Worm (Caenorhabditis elegans) whole organism, midembryonic: ENCODE data around the gene mltn-10.

Source experiments
- T22C8.4 ChIP-seq: fragments of 200-800 bp; sonication (Bioruptor generic); IDR thresholded peaks from 2 replicates; pipeline ENCODE4 v1.3.6; 2022; ENCODE audit warnings: missing genetic modification characterization, missing compliant biosample characterization
- cog-1 ChIP-seq: sonication (generic microtip); optimal IDR thresholded peaks from 2 replicates; lab custom pipeline; 2016; ENCODE audit warnings: missing genetic modification characterization, missing compliant biosample characterization
- flt-1 ChIP-seq: fragments of 200-800 bp; sonication (Bioruptor generic); IDR thresholded peaks from 2 replicates; pipeline ENCODE4 v1.3.6; 2022; ENCODE audit warnings: missing genetic modification characterization, missing compliant biosample characterization
- klf-2 ChIP-seq: fragments of 200-800 bp; sonication (Bioruptor generic); conservative IDR thresholded peaks from 2 replicates; pipeline ENCODE4 v1.3.6; 2022; ENCODE audit warnings: missing genetic modification reagents, missing genetic modification characterization, missing compliant biosample characterization
- med-1 ChIP-seq: sonication (generic microtip); optimal IDR thresholded peaks from 2 replicates; lab custom pipeline; 2017; ENCODE audit warnings: missing genetic modification characterization, mild to moderate bottlenecking, missing compliant biosample characterization, antibody characterized with exemption, missing genetic modification reagents; ENCODE audit not compliant: insufficient read depth
- ref-1 ChIP-seq: fragments of 200-800 bp; sonication (Bioruptor generic); conservative IDR thresholded peaks from 2 replicates; pipeline ENCODE4 v1.3.6; 2022; ENCODE audit warnings: missing genetic modification reagents, missing genetic modification characterization, missing compliant biosample characterization
- tab-1 ChIP-seq: fragments of 200-800 bp; sonication (Bioruptor generic); IDR thresholded peaks from 2 replicates; pipeline ENCODE4 v1.3.6; 2022; ENCODE audit warnings: missing genetic modification characterization, missing compliant biosample characterization
- ztf-23 ChIP-seq: fragments of 200-800 bp; sonication (Bioruptor generic); IDR thresholded peaks from 2 replicates; pipeline ENCODE4 v1.3.6; 2022; ENCODE audit warnings: missing genetic modification reagents, missing genetic modification characterization, missing compliant biosample characterization
- ztf-29 ChIP-seq: fragments of 200-800 bp; sonication (Bioruptor generic); IDR thresholded peaks from 2 replicates; pipeline ENCODE4 v1.3.6; 2022; ENCODE audit warnings: missing genetic modification reagents, missing genetic modification characterization, missing compliant biosample characterization

Gene mltn-10

DNA sequence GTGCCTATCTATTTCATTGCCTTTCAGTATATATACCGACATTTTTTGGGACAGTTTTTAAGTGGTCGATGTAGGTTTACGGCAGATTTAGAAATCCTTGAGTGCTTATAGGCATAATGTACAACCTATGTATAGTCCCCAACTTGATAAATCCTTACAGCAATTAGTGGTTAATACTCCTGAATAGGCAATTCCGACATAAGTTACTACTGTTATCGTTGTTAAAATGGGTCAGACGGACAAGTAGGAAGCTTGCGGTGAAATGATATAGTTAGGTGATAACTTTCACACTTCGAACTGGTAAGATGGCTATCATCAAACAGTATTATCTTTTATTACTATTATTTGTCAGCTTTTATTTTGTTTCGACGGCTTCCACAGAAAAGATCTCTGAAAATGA, at the start of gene mltn-10:
Gene mltn-10, plus strand, starts transcription at position 301 of the 400 bp plus-strand sequence.
- no peak for TF ChIP-seq ztf-29 (GFP tag; lab: Robert Waterston, UW)
- TF ChIP-seq cog-1: no peak
- TF ChIP-seq tab-1 (GFP tag; lab: Robert Waterston, UW): no peak
- no peak for TF ChIP-seq ztf-23 (GFP tag; lab: Robert Waterston, UW)
- no peak for TF ChIP-seq ref-1 (GFP tag; lab: Robert Waterston, UW)
- TF ChIP-seq T22C8.4 (GFP tag; lab: Robert Waterston, UW): no peak

DNA sequence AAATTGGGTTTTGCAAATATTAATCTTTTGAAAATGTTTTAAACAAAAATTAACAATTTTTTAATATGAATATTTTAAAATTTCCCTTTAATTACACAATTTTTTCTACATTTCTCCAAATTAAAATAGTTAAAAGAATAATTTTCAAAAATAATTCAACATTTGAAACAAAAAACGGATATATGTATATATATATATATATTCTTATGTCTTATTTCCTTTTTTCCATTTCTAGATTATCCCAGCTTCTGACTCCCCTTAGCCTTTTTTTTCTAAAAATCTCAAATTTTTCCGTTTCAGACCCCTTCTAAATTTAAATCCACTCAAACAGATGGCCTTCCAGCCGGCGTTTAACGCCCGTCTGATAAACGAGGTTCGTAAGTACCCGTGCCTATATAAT, 49.5 kb upstream of the mltn-10 start, which contains the start of gene madf-5:
Gene madf-5, plus strand, starts transcription at position 301 of the 400 bp plus-strand sequence.
- TF ChIP-seq klf-2 (GFP tag; lab: Robert Waterston, UW) (no peak), ref-1 (GFP tag; lab: Robert Waterston, UW) (no peak)

DNA sequence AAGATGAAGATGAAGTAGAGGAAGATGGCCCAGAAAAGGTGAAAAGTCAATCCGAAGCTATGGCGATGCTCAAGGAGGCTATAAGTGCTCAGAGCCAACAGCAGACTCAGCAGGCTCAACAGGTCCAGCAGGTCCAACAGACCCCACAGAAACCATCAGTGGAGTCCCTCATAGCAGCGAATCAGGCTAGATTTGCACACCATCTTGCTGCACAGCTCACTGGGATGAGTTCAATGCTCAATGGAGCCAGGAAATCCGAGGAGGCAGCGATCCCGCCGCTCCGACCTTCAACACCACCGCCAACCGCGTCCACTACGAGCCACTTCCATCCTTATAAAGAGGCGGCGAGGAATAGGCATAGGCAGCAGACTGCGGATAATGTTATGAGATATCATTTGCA, 48.1 kb upstream of the mltn-10 start:
- no peak for TF ChIP-seq klf-2 (GFP tag; lab: Robert Waterston, UW)
- TF ChIP-seq cog-1: no peak
- TF ChIP-seq tab-1 (GFP tag; lab: Robert Waterston, UW): no peak
- no peak for TF ChIP-seq ref-1 (GFP tag; lab: Robert Waterston, UW)

DNA sequence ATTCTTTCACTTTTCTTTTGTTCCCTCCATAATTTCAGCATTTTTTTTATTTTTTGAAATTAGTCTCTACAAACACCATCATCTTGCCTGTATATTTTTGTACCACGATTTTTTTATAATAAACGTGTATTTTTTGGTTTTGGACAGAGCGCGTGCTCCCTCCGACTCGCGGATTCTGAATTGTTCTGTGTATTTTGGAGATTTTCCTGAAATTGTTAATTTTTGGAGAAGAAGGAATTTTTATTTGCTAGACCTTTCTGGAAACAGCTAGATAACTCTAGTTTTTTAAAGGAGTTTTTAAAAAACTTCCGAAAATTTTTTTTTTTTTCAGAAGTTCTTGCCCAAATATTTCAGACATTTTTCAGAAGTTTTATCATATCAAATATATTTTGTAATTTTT, 46.4 kb upstream of the mltn-10 start, which contains the start of gene C01G12.13:
Gene C01G12.13, plus strand, starts transcription at position 301 of the 400 bp plus-strand sequence.
- TF ChIP-seq med-1 (GFP tag; lab: Kevin White, UChicago) (no peak), T22C8.4 (GFP tag; lab: Robert Waterston, UW) (no peak), cog-1 (no peak), tab-1 (GFP tag; lab: Robert Waterston, UW) (no peak), ztf-29 (GFP tag; lab: Robert Waterston, UW) (no peak), ref-1 (GFP tag; lab: Robert Waterston, UW) (no peak), flt-1 (no peak), klf-2 (GFP tag; lab: Robert Waterston, UW) (no peak), ztf-23 (GFP tag; lab: Robert Waterston, UW) (no peak)

DNA sequence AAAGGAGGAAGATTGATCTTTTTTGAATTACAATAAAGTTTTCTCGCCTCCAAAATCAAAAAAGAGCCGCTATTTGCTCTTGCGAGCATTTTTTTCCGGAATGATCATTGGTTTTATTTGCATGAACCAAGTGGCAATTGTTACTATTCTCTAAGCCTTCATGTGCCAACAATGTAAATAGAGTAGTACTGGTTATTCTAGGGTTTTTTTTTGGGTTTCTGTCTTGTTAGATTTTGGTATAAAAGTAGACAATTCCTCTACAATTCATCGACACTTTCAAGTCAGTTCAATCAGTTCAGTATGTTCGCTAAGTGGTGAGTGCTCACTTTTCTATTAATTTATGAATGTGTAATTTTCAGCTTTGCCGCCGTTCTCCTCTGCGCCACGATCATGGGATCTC, 44.8 kb upstream of the mltn-10 start, which contains the start of gene nspb-7:
Gene nspb-7, plus strand, starts transcription at position 301 of the 400 bp plus-strand sequence.
- no peak for TF ChIP-seq tab-1 (GFP tag; lab: Robert Waterston, UW)
- TF ChIP-seq klf-2 (GFP tag; lab: Robert Waterston, UW): no peak
- TF ChIP-seq ztf-23 (GFP tag; lab: Robert Waterston, UW): no peak
- no peak for TF ChIP-seq flt-1
- TF ChIP-seq cog-1: no peak
- TF ChIP-seq ztf-29 (GFP tag; lab: Robert Waterston, UW): no peak
- no peak for TF ChIP-seq ref-1 (GFP tag; lab: Robert Waterston, UW)
- no peak for TF ChIP-seq med-1 (GFP tag; lab: Kevin White, UChicago)
- TF ChIP-seq T22C8.4 (GFP tag; lab: Robert Waterston, UW): no peak

DNA sequence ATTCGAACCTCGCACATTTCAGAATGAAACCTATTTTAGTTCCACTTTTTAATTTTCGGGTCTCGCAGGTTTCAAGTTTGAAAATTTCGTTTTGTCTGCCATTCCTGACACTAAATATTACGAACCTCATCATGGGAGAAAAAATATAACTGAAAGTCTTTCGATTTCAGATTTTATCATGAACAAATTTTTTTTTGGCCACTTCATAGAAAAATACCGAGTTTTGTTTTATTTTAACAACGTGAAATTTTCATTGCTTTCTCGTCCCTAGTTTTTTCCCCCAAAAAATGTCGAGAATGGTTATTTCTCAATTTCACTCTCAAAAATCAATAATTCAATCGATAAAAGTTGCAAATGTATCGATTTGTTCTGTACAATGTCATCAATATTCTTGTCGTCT, 44.1 kb upstream of the mltn-10 start, which contains the start of gene C01G12.9:
Gene C01G12.9, plus strand, starts transcription at position 301 of the 400 bp plus-strand sequence.
- TF ChIP-seq ref-1 (GFP tag; lab: Robert Waterston, UW) (no peak), tab-1 (GFP tag; lab: Robert Waterston, UW) (no peak), ztf-29 (GFP tag; lab: Robert Waterston, UW) (no peak), med-1 (GFP tag; lab: Kevin White, UChicago) (no peak), ztf-23 (GFP tag; lab: Robert Waterston, UW) (no peak), cog-1 (no peak), T22C8.4 (GFP tag; lab: Robert Waterston, UW) (no peak), flt-1 (no peak), klf-2 (GFP tag; lab: Robert Waterston, UW) (no peak)

DNA sequence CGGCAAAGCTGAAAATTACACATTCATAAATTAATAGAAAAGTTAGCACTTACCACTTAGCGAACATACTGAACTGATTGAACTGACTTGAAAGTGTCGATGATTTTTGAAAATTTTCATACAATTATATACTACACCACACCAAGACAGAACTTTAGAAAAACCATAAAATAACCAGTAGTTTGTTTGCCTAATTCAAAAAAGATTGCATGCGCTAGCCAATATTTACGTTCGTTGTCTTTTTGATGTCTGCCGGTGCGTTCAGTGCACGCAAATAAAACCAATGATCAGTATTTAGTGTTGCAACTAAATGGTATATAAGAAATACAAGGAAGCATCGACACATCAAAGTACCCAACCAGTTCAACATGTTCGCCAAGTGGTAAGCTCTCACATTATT, 42.3 kb upstream of the mltn-10 start, which contains the start of the genes nspb-8 and nspb-9:
Gene nspb-8, minus strand, starts transcription at position 101 of the 400 bp plus-strand sequence.
Gene nspb-9, plus strand, starts transcription at position 311 of the 400 bp plus-strand sequence.
- TF ChIP-seq ztf-29 (GFP tag; lab: Robert Waterston, UW): no peak
- no peak for TF ChIP-seq klf-2 (GFP tag; lab: Robert Waterston, UW)
- no peak for TF ChIP-seq flt-1
- no peak for TF ChIP-seq tab-1 (GFP tag; lab: Robert Waterston, UW)
- no peak for TF ChIP-seq T22C8.4 (GFP tag; lab: Robert Waterston, UW)

DNA sequence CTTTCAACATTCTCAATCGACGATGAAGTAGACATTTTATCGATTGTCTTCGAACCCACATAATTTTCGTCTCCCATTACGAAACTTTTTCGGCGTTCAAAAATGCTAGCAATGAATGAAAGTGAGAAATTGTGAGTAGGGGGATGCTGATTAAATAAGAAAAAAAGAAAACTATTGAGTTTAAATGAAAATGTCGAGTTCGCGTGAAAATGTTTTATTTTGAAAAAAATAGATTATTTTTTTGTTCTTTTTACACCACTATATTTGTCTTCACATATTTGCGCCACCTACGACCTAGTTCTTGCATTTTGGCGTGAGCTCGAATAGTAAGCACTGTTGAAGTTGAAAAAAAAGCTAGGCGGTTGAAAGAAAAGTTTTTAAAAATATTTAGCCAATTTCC, 40.7 kb upstream of the mltn-10 start, which contains the start of gene C01G12.3:
Gene C01G12.3, minus strand, starts transcription at position 101 of the 400 bp plus-strand sequence.
- TF ChIP-seq flt-1 (no peak), ref-1 (GFP tag; lab: Robert Waterston, UW) (no peak), tab-1 (GFP tag; lab: Robert Waterston, UW) (no peak), ztf-29 (GFP tag; lab: Robert Waterston, UW) (no peak), ztf-23 (GFP tag; lab: Robert Waterston, UW) (no peak), cog-1 (no peak), klf-2 (GFP tag; lab: Robert Waterston, UW) (no peak), med-1 (GFP tag; lab: Kevin White, UChicago) (no peak), T22C8.4 (GFP tag; lab: Robert Waterston, UW) (no peak)

DNA sequence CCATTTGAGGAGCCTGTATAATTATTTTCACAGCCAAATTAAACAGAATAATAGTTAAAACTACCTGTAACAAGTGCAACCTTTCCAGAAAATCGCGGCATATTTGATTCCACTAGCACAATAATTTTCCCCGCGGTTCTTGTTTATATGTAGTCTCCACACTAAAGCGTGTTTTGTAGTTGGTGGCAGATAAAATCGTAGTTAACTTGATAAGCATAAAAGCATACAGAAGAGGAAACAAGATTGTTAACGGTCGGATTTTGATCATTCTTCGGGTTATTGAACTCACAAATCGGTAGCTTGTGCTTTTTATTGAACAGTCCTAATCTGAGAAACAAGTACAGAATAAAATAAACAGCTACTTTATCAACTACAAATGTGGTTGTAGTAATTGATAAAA, 35.5 kb upstream of the mltn-10 start, which contains the start of gene C01G12.5:
Gene C01G12.5, minus strand, starts transcription at position 101 of the 400 bp plus-strand sequence.
- TF ChIP-seq tab-1 (GFP tag; lab: Robert Waterston, UW) (no peak), ztf-29 (GFP tag; lab: Robert Waterston, UW) (no peak), klf-2 (GFP tag; lab: Robert Waterston, UW) (no peak), T22C8.4 (GFP tag; lab: Robert Waterston, UW) (no peak), cog-1 (no peak), ztf-23 (GFP tag; lab: Robert Waterston, UW) (no peak), med-1 (GFP tag; lab: Kevin White, UChicago) (no peak), flt-1 (no peak), ref-1 (GFP tag; lab: Robert Waterston, UW) (no peak)

DNA sequence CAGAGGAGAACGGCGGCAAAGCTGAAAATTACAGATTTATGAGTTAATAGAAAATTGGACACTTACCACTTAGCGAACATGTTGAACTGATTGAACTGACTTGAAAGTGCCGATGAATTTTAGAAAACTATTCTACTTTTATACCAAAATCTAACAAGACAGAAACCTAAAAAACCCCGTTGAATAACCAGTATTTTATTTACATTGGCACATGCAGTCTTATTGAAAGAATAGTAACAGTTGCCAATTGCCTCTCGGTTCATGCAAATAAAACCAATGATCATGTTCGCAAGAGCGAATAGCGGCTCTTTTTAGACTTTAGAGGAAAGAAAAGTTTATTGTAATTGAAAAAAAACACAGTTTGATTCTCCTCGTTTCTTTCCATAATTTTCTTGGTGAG, 34.7 kb upstream of the mltn-10 start, which contains the start of gene nspb-10:
Gene nspb-10, minus strand, starts transcription at position 101 of the 400 bp plus-strand sequence.
- TF ChIP-seq med-1 (GFP tag; lab: Kevin White, UChicago): no peak
- TF ChIP-seq ref-1 (GFP tag; lab: Robert Waterston, UW): no peak
- TF ChIP-seq cog-1: no peak
- TF ChIP-seq T22C8.4 (GFP tag; lab: Robert Waterston, UW): no peak
- no peak for TF ChIP-seq flt-1
- TF ChIP-seq tab-1 (GFP tag; lab: Robert Waterston, UW): no peak
- TF ChIP-seq klf-2 (GFP tag; lab: Robert Waterston, UW): no peak
- no peak for TF ChIP-seq ztf-29 (GFP tag; lab: Robert Waterston, UW)
- no peak for TF ChIP-seq ztf-23 (GFP tag; lab: Robert Waterston, UW)
